Fruit fly (Drosophila melanogaster) S2 (cell line): ENCODE measurements around the gene CG3339.

Experiments
- CG8478 ChIP-seq: fragments of >200 bp; optimal IDR thresholded peaks from 2 replicates; lab custom pipeline; 2018
- CTCF ChIP-seq, 2 experiments: fragments of >200 bp; optimal IDR thresholded peaks; 2 replicates each; lab custom pipeline; 2018

Gene CG3339

dm6 chr3R:27244742-27245400 lies 77.3 kb downstream of the CG3339 start, which contains the start of gene CG18766:
CG18766 (minus strand) TSS chr3R:27245249.
- TF ChIP-seq CTCF (optimal IDR thresholded peaks at IDR 0.05; lab: Kevin White, UChicago) (peak; percentile 53 to 65), CG8478 (peak; percentile 11)

- TF ChIP-seq CG8478, result no peak
- no peak for TF ChIP-seq CTCF (optimal IDR thresholded peaks at IDR 0.05; lab: Kevin White, UChicago)
Observed at dm6 chr3R:27244412-27244741, 77.7 kb downstream of the CG3339 start.
